Fruit fly (Drosophila melanogaster) whole organism, embryonic: ENCODE measurements around the gene CG34160.

Source experiments
- CG14965 ChIP-seq: fragments of 200-800 bp; sonication (Bioruptor generic); optimal IDR thresholded peaks from 2 replicates; lab custom pipeline; 2016; ENCODE audit warnings: missing biosample characterization, missing genetic modification characterization, borderline replicate concordance
- CG31388 ChIP-seq: fragments of 200-800 bp; sonication (Bioruptor generic); optimal IDR thresholded peaks from 2 replicates; lab custom pipeline; 2016; ENCODE audit warnings: missing biosample characterization, missing genetic modification characterization
- CG34422 ChIP-seq: fragments of 200-800 bp; sonication (Bioruptor generic); IDR thresholded peaks from 3 replicates; pipeline ENCODE4 v1.3.6; 2022; ENCODE audit warnings: missing biosample characterization, missing genetic modification characterization
- CG3726 ChIP-seq: fragments of 200-800 bp; sonication (Bioruptor generic); IDR thresholded peaks from 3 replicates; pipeline ENCODE4, ENCODE4 v1.3.6; 2022; ENCODE audit warnings: missing biosample characterization, missing genetic modification characterization
- CG8478 ChIP-seq: fragments of >200 bp; optimal IDR thresholded peaks from 2 replicates; lab custom pipeline; 2018
- ash1 ChIP-seq: fragments of 200-800 bp; sonication (Bioruptor generic); optimal IDR thresholded peaks from 2 replicates; lab custom pipeline; 2018; ENCODE audit warnings: missing biosample characterization, mild to moderate bottlenecking, missing genetic modification characterization
- ci ChIP-seq: fragments of 200-800 bp; sonication (Bioruptor generic); IDR thresholded peaks from 3 replicates; pipeline ENCODE4 v1.3.6; 2022; ENCODE audit warnings: missing biosample characterization, missing genetic modification characterization
- gt ChIP-seq: fragments of 200-800 bp; sonication (Bioruptor generic); IDR thresholded peaks from 2 replicates; pipeline ENCODE4 v1.3.6; 2022; ENCODE audit warnings: missing biosample characterization, missing genetic modification characterization
- pb ChIP-seq: fragments of 200-800 bp; sonication (Bioruptor generic); optimal IDR thresholded peaks from 3 replicates; lab custom pipeline; 2016; ENCODE audit warnings: missing biosample characterization, missing genetic modification characterization
- slou ChIP-seq: fragments of 200-800 bp; sonication (Bioruptor generic); optimal IDR thresholded peaks from 3 replicates; lab custom pipeline; 2016; ENCODE audit warnings: missing biosample characterization, missing genetic modification characterization
- ttk ChIP-seq: fragments of 200-800 bp; sonication (Bioruptor generic); IDR thresholded peaks from 2 replicates; pipeline ENCODE4 v2.1.2; 2022; ENCODE audit warnings: missing biosample characterization, missing genetic modification characterization
- unc-4 ChIP-seq: fragments of 200-800 bp; sonication (Bioruptor generic); IDR thresholded peaks from 2 replicates; pipeline ENCODE4 v1.3.6; 2022; ENCODE audit warnings: missing biosample characterization, missing genetic modification characterization; ENCODE audit not compliant: partially characterized antibody
- wor ChIP-seq: fragments of 200-800 bp; sonication (Bioruptor generic); IDR thresholded peaks from 2 replicates; pipeline ENCODE4 v1.3.6; 2022; ENCODE audit warnings: missing biosample characterization, missing genetic modification characterization

- TF ChIP-seq gt (GFP tag; lab: Robert Waterston, UW) (no peak), CG31388 (GFP tag; lab: Kevin White, UChicago) (no peak), slou (GFP tag; lab: Kevin White, UChicago) (no peak), unc-4 (no peak), wor (GFP tag; lab: Robert Waterston, UW) (no peak), pb (no peak), CG14965 (GFP tag; lab: Kevin White, UChicago) (no peak), ci (no peak), CG3726 (no peak), CG34422 (GFP tag; lab: Robert Waterston, UW) (no peak), CG8478 (lab: Kevin White, UChicago) (no peak), ash1 (GFP tag; lab: Kevin White, UChicago) (no peak), ttk (GFP tag; lab: Robert Waterston, UW) (no peak)
Measured at dm6 chr2L:10531521-10531920, 48.0 kb upstream of the CG34160 start, which contains the start of gene CG18301.
